Fruit fly (Drosophila melanogaster): ENCODE data around the gene frac.

dm6 chr3L:7553062-7553461 lies 9.3 kb upstream of the frac start:
- TF ChIP-seq cnc (optimal IDR thresholded peaks at IDR 0.05), result no peak
- no peak for TF ChIP-seq Clk (GFP tag; optimal IDR thresholded peaks at IDR 0.05)
- TF ChIP-seq kay (GFP tag; ENCODE audit: borderline replicate concordance), result no peak
- TF ChIP-seq CG14711 (tag; optimal IDR thresholded peaks at IDR 0.05), result no peak
- no peak for TF ChIP-seq cic (GFP tag; optimal IDR thresholded peaks at IDR 0.05)
- TF ChIP-seq bab1 (GFP tag; optimal IDR thresholded peaks at IDR 0.05), result no peak
- TF ChIP-seq CG12768 (GFP tag; optimal IDR thresholded peaks at IDR 0.05), result no peak
- TF ChIP-seq CG7101 (tag; optimal IDR thresholded peaks at IDR 0.05), result no peak
- no peak for TF ChIP-seq Hr96 (GFP tag; optimal IDR thresholded peaks at IDR 0.05)
- no peak for TF ChIP-seq Mnt (GFP tag; optimal IDR thresholded peaks at IDR 0.05)
- TF ChIP-seq ovo (GFP tag; optimal IDR thresholded peaks at IDR 0.05), result no peak
- no peak for TF ChIP-seq pad (GFP tag; optimal IDR thresholded peaks at IDR 0.05)

Data from whole organism, adult.